Worm (Caenorhabditis elegans): ENCODE results near the gene vab-15.

vab-15 gene

DNA sequence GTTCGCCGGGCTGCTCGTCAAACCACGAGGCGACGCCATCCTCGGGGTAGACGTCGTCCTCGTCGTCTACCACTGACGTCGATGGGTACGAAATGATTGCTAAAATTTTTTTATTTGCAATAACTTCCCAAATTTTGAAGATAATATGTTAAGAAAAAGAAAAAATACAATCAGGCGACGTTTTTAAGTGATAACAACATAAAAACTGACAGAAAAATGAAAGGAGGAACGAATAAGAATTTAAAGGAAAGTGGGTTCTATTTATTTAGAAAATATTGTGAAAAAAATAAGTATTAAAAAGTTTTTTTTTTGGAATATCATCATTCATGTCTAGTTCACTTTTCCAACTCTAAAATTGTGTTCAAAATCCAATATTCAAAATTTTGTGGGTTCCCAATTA is 24.9 kb upstream of the vab-15 start, which contains the start of gene dpy-22:
TSS of gene dpy-22 (minus strand) at position 101 of the 400 bp plus-strand sequence.
- no peak for TF ChIP-seq C34B4.2 (tag; optimal IDR thresholded peaks at IDR 0.05)
- TF ChIP-seq ceh-82 (tag; optimal IDR thresholded peaks at IDR 0.05) = no peak
- TF ChIP-seq ces-1 (GFP tag; optimal IDR thresholded peaks at IDR 0.05) = no peak

DNA sequence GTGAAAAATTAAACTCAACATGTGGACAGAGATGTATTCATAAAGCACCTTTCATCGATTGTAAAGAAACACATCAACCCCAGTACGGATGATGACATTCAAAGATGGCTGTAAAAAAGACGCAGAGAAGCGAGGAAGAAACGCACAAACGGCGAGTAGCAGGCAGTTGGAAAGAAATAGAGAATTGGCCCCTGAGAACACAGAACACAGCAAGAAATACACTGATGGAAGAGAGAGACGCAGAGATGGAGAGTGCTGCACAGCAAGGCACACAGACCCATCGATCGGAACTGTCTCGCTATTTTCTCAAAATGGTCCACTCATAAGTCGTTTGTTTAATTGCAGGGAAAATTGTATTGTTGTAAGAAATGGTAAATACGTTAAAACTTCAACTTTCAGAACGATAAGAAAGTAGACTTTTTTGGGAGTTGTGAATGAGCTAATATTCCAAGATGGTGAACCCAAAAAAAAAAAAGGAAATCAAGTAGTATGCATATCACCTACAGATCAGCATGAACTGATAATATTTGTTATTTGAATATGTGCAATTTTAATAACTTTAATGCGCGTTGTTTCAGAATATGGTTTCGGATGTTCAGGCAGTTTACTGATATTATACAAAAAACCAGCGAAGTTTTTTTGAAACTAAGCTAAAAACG is 24.3 kb upstream of the vab-15 start:
- TF ChIP-seq lin-14 (GFP tag; optimal IDR thresholded peaks at IDR 0.05) = peak; percentile 89
- no peak for TF ChIP-seq sptf-1 (tag; optimal IDR thresholded peaks at IDR 0.05)
- TF ChIP-seq mep-1 (tag; optimal IDR thresholded peaks at IDR 0.05) = peak; percentile 62
- TF ChIP-seq fkh-8 (tag; optimal IDR thresholded peaks at IDR 0.05) = no peak
- TF ChIP-seq ceh-88 (GFP tag; IDR thresholded peaks at IDR 0.05) = no peak
- TF ChIP-seq nhr-19 (GFP tag; conservative IDR thresholded peaks at IDR 0.05) = peak; percentile 25; the same call in 1 of the 2 replicates
- TF ChIP-seq rnt-1 (tag; optimal IDR thresholded peaks at IDR 0.05) = peak; percentile 60
- peak; percentile 45 for TF ChIP-seq nhr-85 (tag)
- TF ChIP-seq C16A3.4 (tag; optimal IDR thresholded peaks at IDR 0.05) = peak; percentile 31
- peak; percentile 36 for TF ChIP-seq elt-2 (tag; optimal IDR thresholded peaks at IDR 0.05)
- TF ChIP-seq ceh-82 (tag; optimal IDR thresholded peaks at IDR 0.05) = peak in 1 of 3 experiments; percentile 3
- peak; percentile 29 for TF ChIP-seq nhr-47 (tag; optimal IDR thresholded peaks at IDR 0.05)
- TF ChIP-seq egl-27 (tag; optimal IDR thresholded peaks at IDR 0.05) = peak; percentile 0 to 22
- peak; percentile 33 for TF ChIP-seq nhr-90 (tag; optimal IDR thresholded peaks at IDR 0.05; ENCODE audit: poor library complexity)
- peak; percentile 76 for TF ChIP-seq snu-23 (GFP tag; optimal IDR thresholded peaks at IDR 0.05)
- peak; percentile 27 to 67 for TF ChIP-seq lsy-2 (tag; optimal IDR thresholded peaks at IDR 0.05)
- TF ChIP-seq lir-3 (tag; optimal IDR thresholded peaks at IDR 0.05; ENCODE audit: poor library complexity) = peak; percentile 55
- peak; percentile 10 for TF ChIP-seq unc-130 (tag; optimal IDR thresholded peaks at IDR 0.05)
- TF ChIP-seq efl-1 (optimal IDR thresholded peaks at IDR 0.05) = peak in 1 of 2 experiments; percentile 51
- peak in 1 of 2 experiments; percentile 47 for TF ChIP-seq efl-1 (GFP tag; optimal IDR thresholded peaks at IDR 0.05 in 1 of 2)
- peak; percentile 56 for TF ChIP-seq blmp-1 (tag; optimal IDR thresholded peaks at IDR 0.05)
- peak; percentile 90 for TF ChIP-seq skn-1 (tag; optimal IDR thresholded peaks at IDR 0.05)
- peak; percentile 45 for TF ChIP-seq tbx-2 (tag; optimal IDR thresholded peaks at IDR 0.05)
- peak; percentile 71 for TF ChIP-seq jun-1 (tag; optimal IDR thresholded peaks at IDR 0.05)
- TF ChIP-seq ets-5 (GFP tag; IDR thresholded peaks at IDR 0.05) = no peak
- peak; percentile 71 for TF ChIP-seq nhr-71 (tag; optimal IDR thresholded peaks at IDR 0.05)
- TF ChIP-seq swsn-7 (tag; optimal IDR thresholded peaks at IDR 0.05) = peak; percentile 50
- peak; percentile 54 for TF ChIP-seq xbp-1 (tag; optimal IDR thresholded peaks at IDR 0.05)
- TF ChIP-seq efl-3 (GFP tag; optimal IDR thresholded peaks at IDR 0.05) = no peak
- TF ChIP-seq nhr-20 (tag; optimal IDR thresholded peaks at IDR 0.05) = peak; percentile 64
- peak; percentile 25 for TF ChIP-seq dsc-1 (tag; optimal IDR thresholded peaks at IDR 0.05)
- TF ChIP-seq unc-62 (GFP tag; optimal IDR thresholded peaks at IDR 0.05) = no peak
- no peak for TF ChIP-seq nhr-28 (tag; optimal IDR thresholded peaks at IDR 0.05)
- TF ChIP-seq dpl-1 (GFP tag; optimal IDR thresholded peaks at IDR 0.05) = peak in 1 of 3 experiments; percentile 5
- TF ChIP-seq nhr-76 (tag; optimal IDR thresholded peaks at IDR 0.05) = no peak
- TF ChIP-seq lin-35 (GFP tag; optimal IDR thresholded peaks at IDR 0.05) = peak; percentile 36 to 60

DNA sequence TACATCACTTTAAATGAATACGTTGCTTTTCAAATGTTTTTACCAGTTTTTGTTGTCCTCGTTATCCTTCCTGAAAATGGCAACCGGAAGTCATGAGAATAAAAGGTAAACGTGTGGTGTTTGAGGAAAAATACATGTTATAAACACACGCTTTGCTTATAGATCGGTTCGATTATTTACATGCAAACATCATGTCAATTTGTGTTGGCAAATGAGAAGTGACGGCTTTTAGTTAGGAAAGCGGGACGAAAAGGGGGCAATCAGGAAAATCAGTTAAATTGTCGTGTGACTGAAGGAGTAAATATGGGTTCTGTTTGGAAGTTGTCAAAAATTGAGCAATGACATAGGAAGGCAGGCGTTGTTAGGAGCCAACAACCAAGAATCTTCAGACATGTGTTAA is 15.9 kb upstream of the vab-15 start, which contains the start of gene rrc-1:
TSS of gene rrc-1 (minus strand) at position 74 of the 400 bp plus-strand sequence.
- TF ChIP-seq lin-35 (GFP tag; optimal IDR thresholded peaks at IDR 0.05) (no peak), unc-130 (tag; optimal IDR thresholded peaks at IDR 0.05) (no peak), fkh-10 (GFP tag; optimal IDR thresholded peaks at IDR 0.05) (no peak), nhr-84 (tag; optimal IDR thresholded peaks at IDR 0.05) (no peak), ceh-8 (GFP tag; optimal IDR thresholded peaks at IDR 0.05) (peak; percentile 76), nhr-237 (tag; optimal IDR thresholded peaks at IDR 0.05) (no peak), aly-2 (tag; optimal IDR thresholded peaks at IDR 0.05) (no peak)

Measured in whole organism, L1 larva.